Fruit fly (Drosophila melanogaster) whole organism, embryonic: ENCODE data around the gene shi.

Experiments
- Abd-B ChIP-seq: fragments of 200-800 bp; sonication (Bioruptor generic); optimal IDR thresholded peaks from 2 replicates; lab custom pipeline; 2018; ENCODE audit warnings: missing biosample characterization, mild to moderate bottlenecking, missing genetic modification characterization, moderate library complexity
- CG10431 ChIP-seq: fragments of 200-800 bp; sonication (Bioruptor generic); optimal IDR thresholded peaks from 3 replicates; lab custom pipeline; 2018; ENCODE audit warnings: missing biosample characterization, mild to moderate bottlenecking, missing genetic modification characterization
- CG11398 ChIP-seq: fragments of 200-800 bp; sonication (Bioruptor generic); optimal IDR thresholded peaks from 2 replicates; lab custom pipeline; 2016; ENCODE audit warnings: missing biosample characterization, missing genetic modification characterization
- CG11456 ChIP-seq: fragments of 200-800 bp; sonication (Bioruptor generic); IDR thresholded peaks from 3 replicates; pipeline ENCODE4 v1.3.6; 2022; ENCODE audit warnings: missing biosample characterization, missing genetic modification characterization
- CG12071 ChIP-seq: fragments of 200-800 bp; sonication (Bioruptor generic); optimal IDR thresholded peaks from 3 replicates; lab custom pipeline; 2018; ENCODE audit warnings: missing biosample characterization, mild to moderate bottlenecking, missing genetic modification characterization
- CG16779 ChIP-seq: fragments of 200-800 bp; sonication (Bioruptor generic); IDR thresholded peaks from 2 replicates; pipeline ENCODE4 v1.3.6; 2022; ENCODE audit warnings: missing biosample characterization, missing genetic modification characterization
- CG16815 ChIP-seq: fragments of 200-800 bp; sonication (Bioruptor generic); optimal IDR thresholded peaks from 3 replicates; lab custom pipeline; 2017; ENCODE audit warnings: missing biosample characterization, mild to moderate bottlenecking, missing genetic modification characterization
- CG17359 ChIP-seq: fragments of 200-800 bp; sonication (Bioruptor generic); optimal IDR thresholded peaks from 3 replicates; lab custom pipeline; 2018; ENCODE audit warnings: missing biosample characterization, mild to moderate bottlenecking, missing genetic modification characterization, moderate library complexity
- CG17568 ChIP-seq: fragments of 200-800 bp; sonication (Bioruptor generic); optimal IDR thresholded peaks from 2 replicates; lab custom pipeline; 2018; ENCODE audit warnings: missing biosample characterization, mild to moderate bottlenecking, missing genetic modification characterization, moderate library complexity
- CG2199 ChIP-seq: fragments of 200-800 bp; sonication (Bioruptor generic); IDR thresholded peaks from 3 replicates; pipeline ENCODE4 v1.3.6; 2022; ENCODE audit warnings: missing biosample characterization, missing genetic modification characterization
- CG34376 ChIP-seq: fragments of 200-800 bp; sonication (Bioruptor generic); optimal IDR thresholded peaks from 2 replicates; lab custom pipeline; 2018; ENCODE audit warnings: missing biosample characterization, mild to moderate bottlenecking, missing genetic modification characterization
- CG3847 ChIP-seq: fragments of 200-800 bp; sonication (Bioruptor generic); IDR thresholded peaks from 2 replicates; pipeline ENCODE4 v1.3.6; 2022; ENCODE audit warnings: missing biosample characterization, missing genetic modification characterization
- CG6791 ChIP-seq: fragments of 200-800 bp; sonication (Bioruptor generic); IDR thresholded peaks from 3 replicates; pipeline ENCODE4 v1.3.6; 2022; ENCODE audit warnings: missing biosample characterization, missing genetic modification characterization; ENCODE audit not compliant: partially characterized antibody
- CG7372 ChIP-seq: fragments of 200-800 bp; sonication (Bioruptor generic); IDR thresholded peaks from 2 replicates; pipeline ENCODE4 v1.3.6; 2022; ENCODE audit warnings: missing biosample characterization, missing genetic modification characterization
- CG8089 ChIP-seq: fragments of 200-800 bp; sonication (Bioruptor generic); optimal IDR thresholded peaks from 3 replicates; lab custom pipeline; 2016; ENCODE audit warnings: missing biosample characterization, missing genetic modification characterization
- CG8944 ChIP-seq: fragments of 200-800 bp; sonication (Bioruptor generic); optimal IDR thresholded peaks from 3 replicates; lab custom pipeline; 2016; ENCODE audit warnings: missing biosample characterization, missing genetic modification characterization
- Dbx ChIP-seq: fragments of 200-800 bp; sonication (Bioruptor generic); IDR thresholded peaks from 3 replicates; pipeline ENCODE4 v1.3.6; 2022; ENCODE audit warnings: missing biosample characterization, missing genetic modification characterization
- Deaf1 ChIP-seq: fragments of 200-800 bp; optimal IDR thresholded peaks from 3 replicates; lab custom pipeline; 2019; ENCODE audit warnings: missing biosample characterization, mild to moderate bottlenecking, missing genetic modification characterization, moderate library complexity
- Dp ChIP-seq: fragments of 200-800 bp; sonication (Bioruptor generic); optimal IDR thresholded peaks from 2 replicates; lab custom pipeline; 2018; ENCODE audit warnings: missing biosample characterization, mild to moderate bottlenecking, missing genetic modification characterization, moderate library complexity
- Eip74EF ChIP-seq, 2 experiments: fragments of 200-800 bp in 1 of 2; fragments of >200 bp in 1 of 2; sonication (Bioruptor generic) in 1 of 2; optimal IDR thresholded peaks; 2 replicates each; lab custom pipeline; 2017 to 2019; ENCODE audit warnings: missing biosample characterization in 2 of 2, missing genetic modification characterization in 2 of 2, mild to moderate bottlenecking in 1 of 2, moderate library complexity in 1 of 2
- Ets65A ChIP-seq: fragments of 200-800 bp; sonication (Bioruptor generic); peaks from one replicate; lab custom pipeline; 2016; ENCODE audit warnings: missing biosample characterization, missing genetic modification characterization
- Fer3 ChIP-seq: fragments of 200-800 bp; sonication (Bioruptor generic); optimal IDR thresholded peaks from 2 replicates; lab custom pipeline; 2018; ENCODE audit warnings: missing biosample characterization, mild to moderate bottlenecking, missing genetic modification characterization, moderate library complexity
- Hr39 ChIP-seq: fragments of >200 bp; optimal IDR thresholded peaks from 2 replicates; lab custom pipeline; 2017
- Neu2 ChIP-seq: fragments of 200-800 bp; sonication (Bioruptor generic); optimal IDR thresholded peaks from 3 replicates; lab custom pipeline; 2016; ENCODE audit warnings: missing biosample characterization, missing genetic modification characterization, borderline replicate concordance
- Opbp ChIP-seq: fragments of 200-800 bp; sonication (Bioruptor generic); IDR thresholded peaks from 3 replicates; pipeline ENCODE4 v1.3.6; 2022; ENCODE audit warnings: missing biosample characterization, missing genetic modification characterization; ENCODE audit not compliant: partially characterized antibody
- Ptx1 ChIP-seq: fragments of 200-800 bp; sonication (Bioruptor generic); IDR thresholded peaks from 2 replicates; pipeline ENCODE4 v1.3.6; 2022; ENCODE audit warnings: missing biosample characterization, missing genetic modification characterization
- Ssrp ChIP-seq: fragments of 200-800 bp; sonication (Bioruptor generic); optimal IDR thresholded peaks from 2 replicates; lab custom pipeline; 2018; ENCODE audit warnings: missing biosample characterization, mild to moderate bottlenecking, missing genetic modification characterization, moderate library complexity
- Stat92E ChIP-seq, 3 experiments: fragments of >200 bp in 2 of 3; fragments of 200-800 bp in 1 of 3; sonication (Bioruptor generic) in 1 of 3; optimal IDR thresholded peaks; 2 replicates each; lab custom pipeline; 2017 to 2019; ENCODE audit warnings: missing biosample characterization in 3 of 3, missing genetic modification characterization in 3 of 3, mild to moderate bottlenecking in 1 of 3, moderate library complexity in 1 of 3
- TFAM ChIP-seq: fragments of 200-800 bp; sonication (Bioruptor generic); optimal IDR thresholded peaks from 2 replicates; lab custom pipeline; 2017; ENCODE audit warnings: missing biosample characterization, missing genetic modification characterization, inconsistent platforms
- ab ChIP-seq: fragments of 200-800 bp; sonication (Bioruptor generic); optimal IDR thresholded peaks from 2 replicates; lab custom pipeline; 2016; ENCODE audit warnings: missing biosample characterization, missing genetic modification characterization
- ap ChIP-seq: fragments of 200-800 bp; sonication (Bioruptor generic); IDR thresholded peaks from 2 replicates; pipeline ENCODE4 v1.3.6; 2022; ENCODE audit warnings: missing biosample characterization, missing genetic modification characterization
- btn ChIP-seq: fragments of 200-800 bp; sonication (Bioruptor generic); optimal IDR thresholded peaks from 2 replicates; lab custom pipeline; 2016; ENCODE audit warnings: missing biosample characterization, missing genetic modification characterization
- dmrt99B ChIP-seq: fragments of 200-800 bp; sonication (Bioruptor generic); optimal IDR thresholded peaks from 2 replicates; lab custom pipeline; 2018; ENCODE audit warnings: missing biosample characterization, mild to moderate bottlenecking, missing genetic modification characterization, moderate library complexity
- dpn ChIP-seq, 2 experiments: fragments of 200-800 bp; sonication (Bioruptor generic); optimal IDR thresholded peaks; 3 replicates each; lab custom pipeline; 2016; ENCODE audit warnings: missing biosample characterization in 2 of 2, missing genetic modification characterization in 2 of 2
- eve ChIP-seq, 2 experiments: fragments of >200 bp; optimal IDR thresholded peaks; 2 replicates each; lab custom pipeline; 2017; ENCODE audit warnings: missing biosample characterization in 2 of 2, missing genetic modification characterization in 2 of 2
- fd96Cb ChIP-seq: fragments of 200-800 bp; sonication (Bioruptor generic); optimal IDR thresholded peaks from 2 replicates; lab custom pipeline; 2018; ENCODE audit warnings: missing biosample characterization, mild to moderate bottlenecking, missing genetic modification characterization, moderate library complexity
- gfzf ChIP-seq: fragments of 200-800 bp; sonication (Bioruptor generic); optimal IDR thresholded peaks from 2 replicates; lab custom pipeline; 2016; ENCODE audit warnings: missing biosample characterization, mild to moderate bottlenecking, missing genetic modification characterization, moderate library complexity
- gt ChIP-seq: fragments of 200-800 bp; sonication (Bioruptor generic); IDR thresholded peaks from 2 replicates; pipeline ENCODE4 v1.3.6; 2022; ENCODE audit warnings: missing biosample characterization, missing genetic modification characterization
- insv ChIP-seq, 2 experiments: fragments of 200-800 bp; sonication (Bioruptor generic); optimal IDR thresholded peaks; 3 replicates each; lab custom pipeline; 2016 to 2018; ENCODE audit warnings: missing biosample characterization in 2 of 2, missing genetic modification characterization in 2 of 2
- jumu ChIP-seq: fragments of 200-800 bp; sonication (Bioruptor generic); optimal IDR thresholded peaks from 3 replicates; lab custom pipeline; 2016; ENCODE audit warnings: missing biosample characterization, missing genetic modification characterization
- kay ChIP-seq: fragments of 200-800 bp; sonication (Bioruptor generic); optimal IDR thresholded peaks from 2 replicates; lab custom pipeline; 2016; ENCODE audit warnings: missing biosample characterization, missing genetic modification characterization
- knrl ChIP-seq: fragments of 200-800 bp; sonication (Bioruptor generic); IDR thresholded peaks from 3 replicates; pipeline ENCODE4 v1.3.6; 2022; ENCODE audit warnings: missing biosample characterization, missing genetic modification characterization; ENCODE audit not compliant: partially characterized antibody
- lab ChIP-seq: fragments of 200-800 bp; sonication (Bioruptor generic); optimal IDR thresholded peaks from 3 replicates; lab custom pipeline; 2017; ENCODE audit warnings: missing biosample characterization, missing genetic modification characterization, mild to moderate bottlenecking, moderate library complexity, missing genetic modification reagents
- lov ChIP-seq, 2 experiments: fragments of 200-800 bp in 1 of 2; fragments of >200 bp in 1 of 2; sonication (Bioruptor generic) in 1 of 2; IDR thresholded peaks in 1 of 2; optimal IDR thresholded peaks in 1 of 2; 2 replicates in 1 of 2; 3 replicates in 1 of 2; pipeline versions ENCODE4 v1.3.6 to Lab custom; 2017 to 2022; ENCODE audit warnings: missing biosample characterization in 1 of 2, missing genetic modification characterization in 1 of 2
- mirr ChIP-seq: fragments of 200-800 bp; sonication (Bioruptor generic); optimal IDR thresholded peaks from 3 replicates; lab custom pipeline; 2018; ENCODE audit warnings: missing biosample characterization, mild to moderate bottlenecking, missing genetic modification characterization
- nom ChIP-seq: fragments of 200-800 bp; sonication (Bioruptor generic); optimal IDR thresholded peaks from 2 replicates; lab custom pipeline; 2017; ENCODE audit warnings: missing biosample characterization, missing genetic modification characterization, mild to moderate bottlenecking, moderate library complexity, missing genetic modification reagents
- ro ChIP-seq: fragments of 200-800 bp; sonication (Bioruptor generic); IDR thresholded peaks from 2 replicates; pipeline ENCODE4 v1.3.6; 2022; ENCODE audit warnings: missing biosample characterization, missing genetic modification characterization
- salm ChIP-seq: fragments of 200-800 bp; sonication (Bioruptor generic); optimal IDR thresholded peaks from 2 replicates; lab custom pipeline; 2018; ENCODE audit warnings: missing biosample characterization, mild to moderate bottlenecking, missing genetic modification characterization
- sim ChIP-seq: fragments of 200-800 bp; sonication (Bioruptor generic); IDR thresholded peaks from 2 replicates; pipeline ENCODE4 v1.3.6; 2022; ENCODE audit warnings: missing biosample characterization, missing genetic modification characterization
- twi ChIP-seq: fragments of 200-800 bp; optimal IDR thresholded peaks from 2 replicates; lab custom pipeline; 2019; ENCODE audit warnings: missing biosample characterization, mild to moderate bottlenecking, missing genetic modification characterization, moderate library complexity

Gene shi

dm6 chrX:15944735-15945323 is 52.9 kb downstream of the shi start, which contains the start of gene Rrp47 (continued):
- TF ChIP-seq Eip74EF (GFP tag; optimal IDR thresholded peaks at IDR 0.05; lab: Kevin White, UChicago) (no peak), nom (no peak), TFAM (GFP tag; lab: Kevin White, UChicago) (no peak), gfzf (GFP tag; lab: Kevin White, UChicago) (peak; percentile 74), dmrt99B (tag; lab: Kevin White, UChicago) (no peak), fd96Cb (tag; lab: Kevin White, UChicago) (no peak), knrl (GFP tag; lab: Robert Waterston, UW) (no peak; the same call in 2 of the 3 replicates), Opbp (GFP tag; lab: Robert Waterston, UW) (no peak), kay (GFP tag; lab: Kevin White, UChicago) (no peak), CG17568 (GFP tag; lab: Kevin White, UChicago) (no peak), sim (GFP tag; lab: Robert Waterston, UW) (no peak), btn (no peak), Ssrp (no peak), CG8944 (GFP tag; lab: Kevin White, UChicago) (no peak), Dbx (GFP tag; lab: Robert Waterston, UW) (no peak), CG16815 (GFP tag; lab: Kevin White, UChicago) (no peak), CG6791 (GFP tag; lab: Robert Waterston, UW) (no peak; the same call in 2 of the 3 replicates), gt (GFP tag; lab: Robert Waterston, UW) (no peak), twi (tag; lab: Kevin White, UChicago) (no peak), CG12071 (GFP tag; lab: Kevin White, UChicago) (no peak), CG34376 (GFP tag; lab: Kevin White, UChicago) (no peak), Dp (GFP tag; lab: Kevin White, UChicago) (peak; percentile 14), dpn (GFP tag; optimal IDR thresholded peaks at IDR 0.05; lab: Kevin White, UChicago) (no peak), jumu (GFP tag; lab: Kevin White, UChicago) (no peak), Ets65A (no peak), lov (optimal IDR thresholded peaks at IDR 0.05; lab: Kevin White, UChicago) (no peak), lov (GFP tag; IDR thresholded peaks at IDR 0.05; lab: Robert Waterston, UW) (no peak), CG8089 (no peak), Hr39 (lab: Kevin White, UChicago) (no peak), CG16779 (GFP tag; lab: Robert Waterston, UW) (no peak), Deaf1 (no peak), eve (GFP tag; optimal IDR thresholded peaks at IDR 0.05; lab: Kevin White, UChicago) (no peak), salm (tag; lab: Kevin White, UChicago) (no peak), lab (GFP tag; lab: Kevin White, UChicago) (no peak), CG11398 (GFP tag; lab: Kevin White, UChicago) (no peak), ap (GFP tag; lab: Robert Waterston, UW) (no peak), insv (GFP tag; optimal IDR thresholded peaks at IDR 0.05; lab: Kevin White, UChicago) (no peak), Stat92E (GFP tag; optimal IDR thresholded peaks at IDR 0.05; lab: Kevin White, UChicago) (no peak), Fer3 (no peak), CG2199 (GFP tag; lab: Robert Waterston, UW) (no peak), CG17359 (peak; percentile 62), Ptx1 (no peak), Neu2 (GFP tag; lab: Kevin White, UChicago) (no peak), ro (GFP tag; lab: Robert Waterston, UW) (no peak), CG7372 (GFP tag; lab: Robert Waterston, UW) (no peak), mirr (GFP tag; lab: Kevin White, UChicago) (no peak), CG3847 (no peak), Abd-B (GFP tag; lab: Kevin White, UChicago) (no peak), ab (GFP tag; lab: Kevin White, UChicago) (no peak), CG10431 (GFP tag; lab: Kevin White, UChicago) (no peak), CG11456 (no peak)
